Fruit fly (Drosophila melanogaster): ENCODE measurements around the gene mRpL13.

- TF ChIP-seq psq (GFP tag; optimal IDR thresholded peaks at IDR 0.05), result no peak
- TF ChIP-seq jim (GFP tag; optimal IDR thresholded peaks at IDR 0.05), result no peak
- no peak for TF ChIP-seq Hr78 (GFP tag; optimal IDR thresholded peaks at IDR 0.05)
- no peak for TF ChIP-seq sv (GFP tag; optimal IDR thresholded peaks at IDR 0.05)
- no peak for TF ChIP-seq Mio (GFP tag; optimal IDR thresholded peaks at IDR 0.05)
- no peak for TF ChIP-seq Abd-B (GFP tag; optimal IDR thresholded peaks at IDR 0.05)
- no peak for TF ChIP-seq OdsH (GFP tag; optimal IDR thresholded peaks at IDR 0.05)
- TF ChIP-seq CrebA (GFP tag; optimal IDR thresholded peaks at IDR 0.05; ENCODE audit: borderline replicate concordance), result no peak
- no peak for TF ChIP-seq lola (GFP tag; optimal IDR thresholded peaks at IDR 0.05)
- TF ChIP-seq GATAd (GFP tag; optimal IDR thresholded peaks at IDR 0.05), result no peak
These were observed 27.9 kb upstream of the mRpL13 start for dm6 chr2L:18886904-18887303.
